Worm (Caenorhabditis elegans) whole organism, early embryonic: ENCODE measurements around the gene F32D1.11.
A peak's percentile ranks its signal among the peaks of the same experiment; 100 is the strongest.
"Not testable (repeated sequence)": the region's sequence is repeated elsewhere in the genome, so short reads cannot be mapped to it uniquely, and the experiment has no call there.

Experiments
- B0310.2 ChIP-seq: sonication (generic microtip); optimal IDR thresholded peaks from 2 replicates; lab custom pipeline; 2016; ENCODE audit warnings: mild to moderate bottlenecking, missing genetic modification characterization, missing compliant biosample characterization
- F13C5.2 ChIP-seq: sonication (generic microtip); optimal IDR thresholded peaks from 2 replicates; lab custom pipeline; 2017; ENCODE audit warnings: mild to moderate bottlenecking, missing genetic modification characterization, inconsistent platforms, missing compliant biosample characterization
- aly-1 ChIP-seq: sonication (generic microtip); optimal IDR thresholded peaks from 2 replicates; lab custom pipeline; 2016; ENCODE audit warnings: missing genetic modification characterization, missing compliant biosample characterization
- ama-1 ChIP-seq: fragments of 150-350 bp; optimal IDR thresholded peaks from 2 replicates; lab custom pipeline; 2014
- ceh-13 ChIP-seq: fragments of 200-800 bp; sonication (Bioruptor generic); optimal IDR thresholded peaks from 2 replicates; lab custom pipeline; 2018; ENCODE audit warnings: mild to moderate bottlenecking, missing genetic modification characterization, missing compliant biosample characterization
- ceh-36 ChIP-seq: sonication (generic microtip); optimal IDR thresholded peaks from 2 replicates; lab custom pipeline; 2016; ENCODE audit warnings: missing genetic modification characterization, inconsistent platforms, missing compliant biosample characterization
- ets-7 ChIP-seq: sonication (generic microtip); optimal IDR thresholded peaks from 2 replicates; lab custom pipeline; 2016; ENCODE audit warnings: missing genotype, missing genetic modification characterization, missing compliant biosample characterization
- flt-1 ChIP-seq: fragments of 200-800 bp; sonication (Bioruptor generic); IDR thresholded peaks from 2 replicates; pipeline ENCODE4 v1.3.6; 2022; ENCODE audit warnings: missing genetic modification characterization, missing compliant biosample characterization
- hmbx-1 ChIP-seq: sonication (generic microtip); optimal IDR thresholded peaks from 2 replicates; lab custom pipeline; 2016; ENCODE audit warnings: mild to moderate bottlenecking, missing genetic modification characterization, missing compliant biosample characterization
- hmg-4 ChIP-seq: fragments of 200-800 bp; sonication (Bioruptor generic); optimal IDR thresholded peaks from 2 replicates; lab custom pipeline; 2018; ENCODE audit warnings: mild to moderate bottlenecking, missing genetic modification characterization, missing compliant biosample characterization
- hnd-1 ChIP-seq: sonication (generic microtip); optimal IDR thresholded peaks from 2 replicates; lab custom pipeline; 2016; ENCODE audit warnings: missing genetic modification characterization, missing compliant biosample characterization
- pes-1 ChIP-seq: fragments of 200-800 bp; sonication (Bioruptor generic); IDR thresholded peaks from 2 replicates; pipeline ENCODE4 v1.3.6; 2022; ENCODE audit warnings: missing genetic modification reagents, missing genetic modification characterization, missing compliant biosample characterization
- scrt-1 ChIP-seq: fragments of 200-800 bp; sonication (Bioruptor generic); IDR thresholded peaks from 2 replicates; pipeline ENCODE4 v1.3.6; 2022; ENCODE audit warnings: missing genetic modification characterization, missing compliant biosample characterization
- sea-1 ChIP-seq: fragments of 200-800 bp; sonication (Bioruptor generic); conservative IDR thresholded peaks from 2 replicates; pipeline ENCODE4 v1.3.6; 2022; ENCODE audit warnings: missing genetic modification characterization, missing compliant biosample characterization
- tbx-11 ChIP-seq: fragments of 200-800 bp; sonication (Bioruptor generic); IDR thresholded peaks from 2 replicates; pipeline ENCODE4 v1.3.6; 2022; ENCODE audit warnings: missing genetic modification characterization, missing compliant biosample characterization
- tbx-37 ChIP-seq: fragments of 200-800 bp; sonication (Bioruptor generic); conservative IDR thresholded peaks from 2 replicates; pipeline ENCODE4 v1.3.6; 2022; ENCODE audit warnings: missing genetic modification reagents, missing genetic modification characterization, missing compliant biosample characterization
- tra-4 ChIP-seq: sonication (generic microtip); optimal IDR thresholded peaks from 2 replicates; lab custom pipeline; 2017; ENCODE audit warnings: missing genetic modification characterization, missing compliant biosample characterization

Gene F32D1.11

ce11 chrV:4346325-4346724, 20.0 kb downstream of the F32D1.11 start, which contains the start of gene hpo-18:
Gene hpo-18, minus strand, starts transcription at chrV:4346425.
- no peak for TF ChIP-seq flt-1 (GFP tag; lab: Robert Waterston, UW)
- no peak for TF ChIP-seq tra-4 (tag; lab: Kevin White, UChicago)
- TF ChIP-seq hnd-1 (tag; lab: Kevin White, UChicago): no peak
- no peak for TF ChIP-seq tbx-11 (GFP tag; lab: Robert Waterston, UW)
- TF ChIP-seq ets-7 (tag; lab: Kevin White, UChicago): no peak
- TF ChIP-seq aly-1 (tag; lab: Kevin White, UChicago): no peak
- TF ChIP-seq B0310.2 (tag; lab: Kevin White, UChicago): no peak
- no peak for TF ChIP-seq F13C5.2 (tag; lab: Kevin White, UChicago)
- TF ChIP-seq ama-1 (lab: Kevin White, UChicago): no peak
- no peak for TF ChIP-seq ceh-36
- no peak for TF ChIP-seq tbx-37 (GFP tag; lab: Robert Waterston, UW)
- no peak for TF ChIP-seq scrt-1 (GFP tag; lab: Robert Waterston, UW)
- TF ChIP-seq ceh-13 (GFP tag; lab: Kevin White, UChicago): no peak
- TF ChIP-seq hmbx-1: no peak
- no peak for TF ChIP-seq hmg-4

DNA sequence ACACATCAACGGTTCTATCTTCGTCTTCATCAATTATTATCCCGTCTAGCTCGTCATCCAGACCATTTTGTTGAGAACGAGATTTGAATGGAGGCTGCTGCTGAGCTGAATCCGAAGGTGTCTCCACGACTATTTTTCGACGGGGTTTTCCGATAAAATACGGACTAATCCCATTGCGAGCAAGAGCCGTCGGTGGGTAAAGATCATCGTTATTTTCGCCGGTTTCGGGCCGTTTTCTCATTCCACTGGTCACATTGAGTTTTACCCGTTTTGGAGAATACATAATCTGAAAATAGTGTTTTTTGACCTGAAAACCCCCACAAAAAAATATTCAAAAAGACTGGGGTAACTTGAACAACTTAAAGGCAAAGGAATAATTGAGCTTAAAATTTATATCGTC, 20.6 kb downstream of the F32D1.11 start, which contains the start of gene figl-1:
Gene figl-1, minus strand, starts transcription at position 286 of the 400 bp plus-strand sequence.
- no peak for TF ChIP-seq tbx-37 (GFP tag; lab: Robert Waterston, UW)
- TF ChIP-seq hmbx-1: no peak
- no peak for TF ChIP-seq scrt-1 (GFP tag; lab: Robert Waterston, UW)
- TF ChIP-seq ceh-36: no peak
- no peak for TF ChIP-seq flt-1 (GFP tag; lab: Robert Waterston, UW)
- no peak for TF ChIP-seq ama-1 (lab: Kevin White, UChicago)
- TF ChIP-seq sea-1 (GFP tag; lab: Robert Waterston, UW): no peak
- TF ChIP-seq ets-7 (tag; lab: Kevin White, UChicago): no peak
- TF ChIP-seq B0310.2 (tag; lab: Kevin White, UChicago): no peak
- no peak for TF ChIP-seq tbx-11 (GFP tag; lab: Robert Waterston, UW)
- TF ChIP-seq hmg-4: no peak
- TF ChIP-seq ceh-13 (GFP tag; lab: Kevin White, UChicago): no peak

DNA sequence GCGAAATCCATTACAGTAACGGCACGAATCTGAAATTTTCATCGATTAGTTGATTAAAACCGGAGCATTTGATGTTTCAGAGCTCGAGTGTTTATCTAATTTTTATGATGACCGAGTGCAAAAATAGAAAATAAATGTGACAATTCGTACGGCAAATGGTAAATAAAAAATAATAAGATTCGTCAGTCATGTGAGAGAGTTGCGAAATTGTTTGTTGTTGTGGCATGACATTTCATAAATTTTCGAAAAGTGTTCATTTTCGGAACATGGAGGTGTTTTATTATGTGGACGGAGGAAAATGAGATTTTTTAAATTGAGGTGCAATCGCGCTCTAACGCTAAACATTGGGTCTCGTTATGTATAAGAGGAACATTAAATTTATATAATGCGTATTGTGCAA, 24.6 kb downstream of the F32D1.11 start:
- no peak for TF ChIP-seq flt-1 (GFP tag; lab: Robert Waterston, UW)
- no peak for TF ChIP-seq ama-1 (lab: Kevin White, UChicago)
- no peak for TF ChIP-seq F13C5.2 (tag; lab: Kevin White, UChicago)
- TF ChIP-seq tbx-37 (GFP tag; lab: Robert Waterston, UW): no peak
- TF ChIP-seq ceh-36: no peak
- TF ChIP-seq tbx-11 (GFP tag; lab: Robert Waterston, UW): no peak
- no peak for TF ChIP-seq pes-1 (GFP tag; lab: Robert Waterston, UW)
- no peak for TF ChIP-seq aly-1 (tag; lab: Kevin White, UChicago)
- no peak for TF ChIP-seq scrt-1 (GFP tag; lab: Robert Waterston, UW)
- no peak for TF ChIP-seq hmbx-1
- no peak for TF ChIP-seq hnd-1 (tag; lab: Kevin White, UChicago)
- TF ChIP-seq ets-7 (tag; lab: Kevin White, UChicago): no peak
- no peak for TF ChIP-seq B0310.2 (tag; lab: Kevin White, UChicago)
- no peak for TF ChIP-seq tra-4 (tag; lab: Kevin White, UChicago)
- no peak for TF ChIP-seq sea-1 (GFP tag; lab: Robert Waterston, UW)
- no peak for TF ChIP-seq hmg-4
- no peak for TF ChIP-seq ceh-13 (GFP tag; lab: Kevin White, UChicago)

DNA sequence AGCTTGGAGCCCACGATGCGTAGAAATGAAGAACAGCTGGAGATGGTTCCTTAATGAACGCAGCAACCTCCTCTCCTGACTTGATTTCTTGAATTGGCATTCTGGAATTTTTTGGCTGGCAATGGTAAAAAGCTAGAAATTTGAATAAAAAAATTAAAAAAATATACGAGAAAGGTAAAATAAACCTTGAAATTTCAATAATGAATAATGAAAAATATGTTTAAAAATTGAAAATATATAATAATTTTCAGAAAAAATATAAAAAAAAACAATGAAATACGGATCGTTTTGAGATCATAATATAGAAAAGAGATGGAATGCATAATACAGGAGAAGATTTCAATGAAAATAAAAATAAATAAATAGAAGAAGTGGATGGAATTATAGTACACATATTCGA, 25.1 kb downstream of the F32D1.11 start, which contains the start of gene glrx-3:
Gene glrx-3, minus strand, starts transcription at position 101 of the 400 bp plus-strand sequence.
- no peak for TF ChIP-seq B0310.2 (tag; lab: Kevin White, UChicago)
- no peak for TF ChIP-seq flt-1 (GFP tag; lab: Robert Waterston, UW)
- no peak for TF ChIP-seq pes-1 (GFP tag; lab: Robert Waterston, UW)
- no peak for TF ChIP-seq ama-1 (lab: Kevin White, UChicago)
- TF ChIP-seq ets-7 (tag; lab: Kevin White, UChicago): no peak
- no peak for TF ChIP-seq ceh-36
- no peak for TF ChIP-seq scrt-1 (GFP tag; lab: Robert Waterston, UW)
- no peak for TF ChIP-seq tra-4 (tag; lab: Kevin White, UChicago)
- no peak for TF ChIP-seq hmg-4
- no peak for TF ChIP-seq ceh-13 (GFP tag; lab: Kevin White, UChicago)
- no peak for TF ChIP-seq tbx-11 (GFP tag; lab: Robert Waterston, UW)
- TF ChIP-seq F13C5.2 (tag; lab: Kevin White, UChicago): no peak
- TF ChIP-seq hmbx-1: no peak
- TF ChIP-seq tbx-37 (GFP tag; lab: Robert Waterston, UW): no peak
- no peak for TF ChIP-seq sea-1 (GFP tag; lab: Robert Waterston, UW)
- TF ChIP-seq hnd-1 (tag; lab: Kevin White, UChicago): no peak
- no peak for TF ChIP-seq aly-1 (tag; lab: Kevin White, UChicago)

DNA sequence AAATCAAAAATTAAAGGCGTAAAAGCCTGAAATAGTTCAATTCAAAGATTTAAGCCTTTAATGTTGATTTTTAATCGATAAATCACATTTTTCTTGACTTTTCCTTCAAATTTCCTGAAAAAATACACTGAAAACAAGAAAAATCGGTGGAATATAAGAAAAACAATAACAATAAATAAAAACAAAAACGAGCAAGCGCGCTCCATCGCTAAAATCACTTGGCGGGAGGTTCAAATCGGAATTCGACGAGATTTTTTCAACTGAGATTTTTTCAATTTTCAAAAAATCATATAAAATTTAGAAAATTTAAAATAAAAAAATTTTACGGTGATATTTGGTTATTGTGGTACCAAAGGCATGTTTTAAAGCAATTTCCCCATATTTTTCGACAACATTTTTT, 26.9 kb downstream of the F32D1.11 start:
- no peak for TF ChIP-seq F13C5.2 (tag; lab: Kevin White, UChicago)
- no peak for TF ChIP-seq pes-1 (GFP tag; lab: Robert Waterston, UW)
- no peak for TF ChIP-seq ceh-36
- no peak for TF ChIP-seq hmg-4

DNA sequence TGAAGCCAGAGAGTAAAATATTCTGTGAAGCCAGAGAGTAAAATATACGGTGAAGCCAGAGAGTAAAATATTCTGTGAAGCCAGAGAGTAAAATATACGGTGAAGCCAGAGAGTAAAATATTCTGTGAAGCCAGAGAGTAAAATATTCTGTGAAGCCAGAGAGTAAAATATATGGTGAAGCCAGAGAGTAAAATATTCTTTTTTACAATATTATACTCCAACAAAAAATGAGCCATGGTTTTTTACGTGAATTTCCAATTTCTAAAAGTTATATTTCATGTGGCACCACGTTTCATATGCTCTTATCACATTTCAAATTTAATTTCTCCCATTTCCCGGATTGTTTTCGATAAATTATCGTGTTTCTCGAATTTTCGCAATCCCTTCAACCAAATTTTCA, 29.9 kb downstream of the F32D1.11 start, which contains the start of gene irld-1:
Gene irld-1, plus strand, starts transcription at position 301 of the 400 bp plus-strand sequence.
- not testable (repeated sequence) for TF ChIP-seq ceh-36; tbx-11 (GFP tag; lab: Robert Waterston, UW); ama-1 (lab: Kevin White, UChicago)

- TF ChIP-seq tbx-37 (GFP tag; lab: Robert Waterston, UW): peak; percentile 40; the same call in 1 of the 2 replicates
Observed at ce11 chrV:4333518-4333917, 32.8 kb downstream of the F32D1.11 start.
